Worm (Caenorhabditis elegans): ENCODE data around the gene W02D7.8.

DNA sequence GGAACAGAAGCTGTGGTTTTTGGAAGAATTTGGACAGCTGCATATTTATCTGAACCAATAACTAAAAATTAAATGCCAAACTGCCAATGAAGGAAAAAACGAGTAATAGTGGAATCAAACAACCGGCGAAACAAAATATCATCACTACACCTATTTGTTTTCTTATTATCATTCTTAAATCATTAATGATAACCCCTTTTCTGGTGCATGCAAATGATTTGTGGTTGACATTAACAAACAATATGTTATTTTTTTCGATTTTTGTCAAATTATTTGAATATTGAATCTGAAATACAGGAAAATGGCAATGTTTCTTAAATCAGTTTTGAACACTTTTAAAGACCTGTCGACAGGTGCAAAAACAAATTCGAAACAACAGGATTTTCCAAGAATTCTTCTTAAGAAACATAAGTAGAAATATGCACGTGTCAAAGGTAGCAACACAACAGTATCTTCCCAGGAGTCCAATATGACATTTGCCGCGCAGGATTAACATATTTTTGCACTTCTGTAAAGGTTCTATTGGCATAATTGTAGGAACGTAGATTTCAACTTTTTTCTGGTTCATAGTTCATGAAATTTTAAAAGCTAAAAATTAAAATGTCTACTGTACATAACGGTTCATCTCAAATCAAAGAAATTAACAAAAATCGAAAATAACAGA, 6.9 kb downstream of the W02D7.8 start, which contains the start of gene W02D7.5:
- TF ChIP-seq flt-1 (GFP tag; IDR thresholded peaks at IDR 0.05) (no peak), ztf-23 (GFP tag; IDR thresholded peaks at IDR 0.05) (no peak), ztf-29 (GFP tag; IDR thresholded peaks at IDR 0.05) (no peak), med-1 (GFP tag; optimal IDR thresholded peaks at IDR 0.05; ENCODE audit: insufficient read depth) (no peak), ref-1 (GFP tag; conservative IDR thresholded peaks at IDR 0.05) (no peak), tab-1 (GFP tag; IDR thresholded peaks at IDR 0.05) (no peak), klf-2 (GFP tag; conservative IDR thresholded peaks at IDR 0.05) (no peak), cog-1 (tag; optimal IDR thresholded peaks at IDR 0.05) (no peak)

Data from whole organism, midembryonic.